Fruit fly (Drosophila melanogaster) whole organism, embryonic: ENCODE measurements around the gene CG31365.

Experiments used
- B-H2 ChIP-seq: fragments of 200-800 bp; sonication (Bioruptor generic); optimal IDR thresholded peaks from 2 replicates; lab custom pipeline; 2018; ENCODE audit warnings: missing biosample characterization, mild to moderate bottlenecking, missing genetic modification characterization
- CG6683 ChIP-seq: fragments of 200-800 bp; sonication (Bioruptor generic); optimal IDR thresholded peaks from 2 replicates; lab custom pipeline; 2017; ENCODE audit warnings: missing biosample characterization, mild to moderate bottlenecking, missing genetic modification characterization, missing genetic modification reagents
- CG6854 ChIP-seq: fragments of 200-800 bp; sonication (Bioruptor generic); optimal IDR thresholded peaks from 3 replicates; lab custom pipeline; 2017; ENCODE audit warnings: missing biosample characterization, mild to moderate bottlenecking, missing genetic modification characterization
- CG8359 ChIP-seq: fragments of 200-800 bp; sonication (Bioruptor generic); optimal IDR thresholded peaks from 2 replicates; lab custom pipeline; 2017; ENCODE audit warnings: missing biosample characterization, mild to moderate bottlenecking, missing genetic modification characterization, borderline replicate concordance
- Doc2 ChIP-seq: fragments of 200-800 bp; sonication (Bioruptor generic); IDR thresholded peaks from 2 replicates; pipeline ENCODE4 v1.3.6; 2022; ENCODE audit warnings: missing biosample characterization, missing genetic modification characterization
- Mes4 ChIP-seq: fragments of 200-800 bp; sonication (Bioruptor generic); optimal IDR thresholded peaks from 2 replicates; lab custom pipeline; 2016; ENCODE audit warnings: missing biosample characterization, missing genetic modification characterization
- NC2α ChIP-seq: fragments of 200-800 bp; sonication (Bioruptor generic); optimal IDR thresholded peaks from 2 replicates; lab custom pipeline; 2016; ENCODE audit warnings: missing biosample characterization, missing genetic modification characterization
- Tbp ChIP-seq: fragments of >200 bp; optimal IDR thresholded peaks from 2 replicates; lab custom pipeline; 2018; ENCODE audit warnings: missing biosample characterization, missing genetic modification characterization
- bab2 ChIP-seq: fragments of 200-800 bp; sonication (Bioruptor generic); optimal IDR thresholded peaks from 2 replicates; lab custom pipeline; 2016; ENCODE audit warnings: missing biosample characterization, missing genetic modification characterization
- pnt ChIP-seq: fragments of 200-800 bp; sonication (Bioruptor generic); optimal IDR thresholded peaks from 3 replicates; lab custom pipeline; 2016; ENCODE audit warnings: missing biosample characterization, missing genetic modification characterization
- pros ChIP-seq: fragments of 200-800 bp; sonication (Bioruptor generic); optimal IDR thresholded peaks from 3 replicates; lab custom pipeline; 2019; ENCODE audit warnings: missing biosample characterization, mild to moderate bottlenecking, missing genetic modification characterization, moderate library complexity

- TF ChIP-seq Mes4 (GFP tag; lab: Kevin White, UChicago), result no peak
- no peak for TF ChIP-seq B-H2
- no peak for TF ChIP-seq pros (GFP tag; lab: Kevin White, UChicago)
- TF ChIP-seq NC2α (GFP tag; lab: Kevin White, UChicago), result no peak
- TF ChIP-seq CG6854 (GFP tag; lab: Kevin White, UChicago), result no peak
- no peak for TF ChIP-seq Tbp (GFP tag; lab: Kevin White, UChicago)
- TF ChIP-seq bab2, result no peak
- no peak for TF ChIP-seq CG6683
- TF ChIP-seq Doc2 (GFP tag; lab: Robert Waterston, UW), result no peak
- TF ChIP-seq pnt (GFP tag; lab: Kevin White, UChicago), result no peak
- TF ChIP-seq CG8359 (GFP tag; lab: Kevin White, UChicago), result no peak
Observed at dm6 chr3R:23097197-23097809, 28.9 kb downstream of the CG31365 start, which contains the start of gene CG6733.
